Fruit fly (Drosophila melanogaster) whole organism, prepupa: ENCODE data around the gene Slip1.

Experiments used
- Blimp-1 ChIP-seq: fragments of 200-800 bp; sonication (Bioruptor generic); optimal IDR thresholded peaks from 3 replicates; lab custom pipeline; 2017; ENCODE audit warnings: missing biosample characterization, missing genetic modification characterization, mild to moderate bottlenecking, moderate library complexity, missing genetic modification reagents
- CG10631 ChIP-seq: fragments of 200-800 bp; sonication (Bioruptor generic); optimal IDR thresholded peaks from 2 replicates; lab custom pipeline; 2016; ENCODE audit warnings: missing biosample characterization, missing genetic modification characterization
- CG10669 ChIP-seq: fragments of 200-800 bp; sonication (Bioruptor generic); optimal IDR thresholded peaks from 3 replicates; lab custom pipeline; 2018; ENCODE audit warnings: missing biosample characterization, mild to moderate bottlenecking, missing genetic modification characterization, moderate library complexity
- CG11294 ChIP-seq: fragments of 200-800 bp; sonication (Bioruptor generic); IDR thresholded peaks from 2 replicates; pipeline ENCODE4 v1.3.6; 2022; ENCODE audit warnings: missing biosample characterization, missing genetic modification characterization
- CG11762 ChIP-seq: fragments of 200-800 bp; sonication (Bioruptor generic); optimal IDR thresholded peaks from 3 replicates; lab custom pipeline; 2016; ENCODE audit warnings: missing biosample characterization, missing genetic modification characterization; ENCODE audit not compliant: insufficient read depth
- CG11902 ChIP-seq: fragments of 200-800 bp; sonication (Bioruptor generic); optimal IDR thresholded peaks from 3 replicates; lab custom pipeline; 2016; ENCODE audit warnings: missing biosample characterization, missing genetic modification characterization
- CG15336 ChIP-seq: fragments of 200-800 bp; sonication (Bioruptor generic); IDR thresholded peaks from 2 replicates; pipeline ENCODE4 v1.3.6; 2022; ENCODE audit warnings: missing biosample characterization, missing genetic modification characterization
- CG1621 ChIP-seq: fragments of 200-800 bp; sonication (Bioruptor generic); optimal IDR thresholded peaks from 3 replicates; lab custom pipeline; 2018; ENCODE audit warnings: missing biosample characterization, mild to moderate bottlenecking, missing genetic modification characterization
- CG16779 ChIP-seq: fragments of 200-800 bp; sonication (Bioruptor generic); optimal IDR thresholded peaks from 3 replicates; lab custom pipeline; 2017; ENCODE audit warnings: missing biosample characterization, mild to moderate bottlenecking, missing genetic modification characterization
- CG3032 ChIP-seq: fragments of 200-800 bp; optimal IDR thresholded peaks from 2 replicates; lab custom pipeline; 2019; ENCODE audit warnings: missing biosample characterization, mild to moderate bottlenecking, missing genetic modification characterization, moderate library complexity
- CG31627 ChIP-seq: fragments of 200-800 bp; sonication (Bioruptor generic); optimal IDR thresholded peaks from 3 replicates; lab custom pipeline; 2016; ENCODE audit warnings: missing biosample characterization, missing genetic modification characterization
- CG32006 ChIP-seq: fragments of 200-800 bp; sonication (Bioruptor generic); optimal IDR thresholded peaks from 3 replicates; lab custom pipeline; 2017; ENCODE audit warnings: missing biosample characterization, mild to moderate bottlenecking, missing genetic modification characterization
- CG34406 ChIP-seq: fragments of 200-800 bp; sonication (Bioruptor generic); optimal IDR thresholded peaks from 3 replicates; lab custom pipeline; 2016; ENCODE audit warnings: missing biosample characterization, missing genetic modification characterization
- CG3919 ChIP-seq: fragments of 200-800 bp; sonication (Bioruptor generic); optimal IDR thresholded peaks from 3 replicates; lab custom pipeline; 2016; ENCODE audit warnings: missing biosample characterization, missing genetic modification characterization
- CG6163 ChIP-seq: fragments of 200-800 bp; sonication (Bioruptor generic); IDR thresholded peaks from 3 replicates; pipeline ENCODE4 v1.3.6; 2022; ENCODE audit warnings: missing biosample characterization, missing genetic modification characterization
- CG6276 ChIP-seq: fragments of 200-800 bp; sonication (Bioruptor generic); optimal IDR thresholded peaks from 2 replicates; lab custom pipeline; 2017; ENCODE audit warnings: missing biosample characterization, mild to moderate bottlenecking, missing genetic modification characterization
- CG6792 ChIP-seq: fragments of 200-800 bp; sonication (Bioruptor generic); optimal IDR thresholded peaks from 3 replicates; lab custom pipeline; 2016; ENCODE audit warnings: missing biosample characterization, missing genetic modification characterization
- CG6808 ChIP-seq: fragments of 200-800 bp; sonication (Bioruptor generic); optimal IDR thresholded peaks from 3 replicates; lab custom pipeline; 2017; ENCODE audit warnings: missing biosample characterization, missing genetic modification characterization, mild to moderate bottlenecking, moderate library complexity, missing genetic modification reagents
- CG6854 ChIP-seq: fragments of 200-800 bp; sonication (Bioruptor generic); optimal IDR thresholded peaks from 2 replicates; lab custom pipeline; 2017; ENCODE audit warnings: missing biosample characterization, mild to moderate bottlenecking, missing genetic modification characterization
- CG7368 ChIP-seq: fragments of 200-800 bp; sonication (Bioruptor generic); optimal IDR thresholded peaks from 3 replicates; lab custom pipeline; 2016; ENCODE audit warnings: missing biosample characterization, missing genetic modification characterization
- CG8119 ChIP-seq: fragments of 200-800 bp; sonication (Bioruptor generic); IDR thresholded peaks from 3 replicates; pipeline ENCODE4 v1.3.6; 2022; ENCODE audit warnings: missing biosample characterization, missing genetic modification characterization
- CG8319 ChIP-seq: fragments of 200-800 bp; sonication (Bioruptor generic); optimal IDR thresholded peaks from 3 replicates; lab custom pipeline; 2016; ENCODE audit warnings: missing biosample characterization, missing genetic modification characterization
- CG8632 ChIP-seq: fragments of 200-800 bp; sonication (Bioruptor generic); optimal IDR thresholded peaks from 3 replicates; lab custom pipeline; 2016; ENCODE audit warnings: missing biosample characterization, missing genetic modification characterization
- CG9139 ChIP-seq: fragments of 200-800 bp; sonication (Bioruptor generic); optimal IDR thresholded peaks from 3 replicates; lab custom pipeline; 2017; ENCODE audit warnings: missing biosample characterization, mild to moderate bottlenecking, missing genetic modification characterization
- Eip75B ChIP-seq: fragments of 200-800 bp; sonication (Bioruptor generic); optimal IDR thresholded peaks from 3 replicates; lab custom pipeline; 2016; ENCODE audit warnings: missing biosample characterization, missing genetic modification characterization
- Eip78C ChIP-seq: fragments of 200-800 bp; sonication (Bioruptor generic); peaks from one replicate; lab custom pipeline; 2016; ENCODE audit warnings: missing biosample characterization, missing genetic modification characterization
- Eip93F ChIP-seq: fragments of 200-800 bp; sonication (Bioruptor generic); optimal IDR thresholded peaks from 2 replicates; lab custom pipeline; 2016; ENCODE audit warnings: missing biosample characterization, mild to moderate bottlenecking, missing genetic modification characterization
- Ets96B ChIP-seq: fragments of 200-800 bp; optimal IDR thresholded peaks from 2 replicates; lab custom pipeline; 2019; ENCODE audit warnings: missing biosample characterization, mild to moderate bottlenecking, missing genetic modification characterization, moderate library complexity
- Hr38 ChIP-seq: sonication (Bioruptor generic); optimal IDR thresholded peaks from 2 replicates; lab custom pipeline; 2016; ENCODE audit warnings: missing biosample characterization, missing genetic modification characterization
- Hr4 ChIP-seq: fragments of 200-800 bp; sonication (Bioruptor generic); optimal IDR thresholded peaks from 3 replicates; lab custom pipeline; 2016; ENCODE audit warnings: missing biosample characterization, missing genetic modification characterization
- Lpt ChIP-seq: fragments of 200-800 bp; sonication (Bioruptor generic); optimal IDR thresholded peaks from 3 replicates; lab custom pipeline; 2016; ENCODE audit warnings: missing biosample characterization, missing genetic modification characterization
- Met ChIP-seq: fragments of 200-800 bp; sonication (Bioruptor generic); optimal IDR thresholded peaks from 3 replicates; lab custom pipeline; 2016; ENCODE audit warnings: missing biosample characterization, missing genetic modification characterization
- OdsH ChIP-seq: fragments of 200-800 bp; sonication (Bioruptor generic); optimal IDR thresholded peaks from 3 replicates; lab custom pipeline; 2016; ENCODE audit warnings: missing biosample characterization, missing genetic modification characterization
- Smox ChIP-seq: fragments of 200-800 bp; sonication (Bioruptor generic); optimal IDR thresholded peaks from 3 replicates; lab custom pipeline; 2016; ENCODE audit warnings: missing biosample characterization, missing genetic modification characterization
- Sox102F ChIP-seq: fragments of 200-800 bp; sonication (Bioruptor generic); optimal IDR thresholded peaks from 2 replicates; lab custom pipeline; 2016; ENCODE audit warnings: missing biosample characterization, mild to moderate bottlenecking, missing genetic modification characterization
- Sox15 ChIP-seq: fragments of 200-800 bp; sonication (Bioruptor generic); optimal IDR thresholded peaks from 3 replicates; lab custom pipeline; 2016; ENCODE audit warnings: missing biosample characterization, missing genetic modification characterization
- acj6 ChIP-seq: fragments of 200-800 bp; sonication (Bioruptor generic); optimal IDR thresholded peaks from 3 replicates; lab custom pipeline; 2016; ENCODE audit warnings: missing biosample characterization, missing genetic modification characterization
- cyc ChIP-seq: fragments of 200-800 bp; sonication (Bioruptor generic); optimal IDR thresholded peaks from 3 replicates; lab custom pipeline; 2016; ENCODE audit warnings: missing biosample characterization, missing genetic modification characterization
- dac ChIP-seq: fragments of 200-800 bp; sonication (Bioruptor generic); optimal IDR thresholded peaks from 2 replicates; lab custom pipeline; 2017; ENCODE audit warnings: missing biosample characterization, mild to moderate bottlenecking, missing genetic modification characterization
- dsx ChIP-seq: fragments of 200-800 bp; optimal IDR thresholded peaks from 3 replicates; lab custom pipeline; 2019; ENCODE audit warnings: missing biosample characterization, mild to moderate bottlenecking, missing genetic modification characterization, moderate library complexity; ENCODE audit not compliant: poor library complexity, severe bottlenecking
- eg ChIP-seq: fragments of 200-800 bp; sonication (Bioruptor generic); IDR thresholded peaks from 3 replicates; pipeline ENCODE4 v1.3.6; 2022; ENCODE audit warnings: missing biosample characterization, missing genetic modification characterization
- fkh ChIP-seq: fragments of 200-800 bp; sonication (Bioruptor generic); optimal IDR thresholded peaks from 3 replicates; lab custom pipeline; 2017; ENCODE audit warnings: missing biosample characterization, mild to moderate bottlenecking, missing genetic modification characterization, moderate library complexity
- lz ChIP-seq: fragments of 200-800 bp; sonication (Bioruptor generic); optimal IDR thresholded peaks from 3 replicates; lab custom pipeline; 2016; ENCODE audit warnings: missing biosample characterization, missing genetic modification characterization
- net ChIP-seq: fragments of 200-800 bp; sonication (Bioruptor generic); optimal IDR thresholded peaks from 3 replicates; lab custom pipeline; 2016; ENCODE audit warnings: missing biosample characterization, missing genetic modification characterization
- pdm3 ChIP-seq: fragments of 200-800 bp; sonication (Bioruptor generic); optimal IDR thresholded peaks from 3 replicates; lab custom pipeline; 2016; ENCODE audit warnings: missing biosample characterization, missing genetic modification characterization
- salr ChIP-seq, 2 experiments: fragments of 200-800 bp; sonication (Bioruptor generic); optimal IDR thresholded peaks; 3 replicates each; lab custom pipeline; 2016 to 2018; ENCODE audit warnings: missing biosample characterization in 2 of 2, missing genetic modification characterization in 2 of 2, mild to moderate bottlenecking in 1 of 2
- spab ChIP-seq: fragments of 200-800 bp; sonication (Bioruptor generic); optimal IDR thresholded peaks from 2 replicates; lab custom pipeline; 2017; ENCODE audit warnings: missing biosample characterization, mild to moderate bottlenecking, missing genetic modification characterization, missing genetic modification reagents
- ss ChIP-seq, 2 experiments: fragments of 200-800 bp; sonication (Bioruptor generic); optimal IDR thresholded peaks; 2 replicates in 1 of 2; 3 replicates in 1 of 2; lab custom pipeline; 2017 to 2018; ENCODE audit warnings: mild to moderate bottlenecking in 2 of 2, missing biosample characterization in 2 of 2, missing genetic modification characterization in 2 of 2, moderate library complexity in 1 of 2
- svp ChIP-seq: fragments of 200-800 bp; sonication (Bioruptor generic); peaks from one replicate; lab custom pipeline; 2016; ENCODE audit warnings: missing biosample characterization, missing genetic modification characterization
- topi ChIP-seq: fragments of 200-800 bp; sonication (Bioruptor generic); optimal IDR thresholded peaks from 3 replicates; lab custom pipeline; 2016; ENCODE audit warnings: missing biosample characterization, missing genetic modification characterization

Gene Slip1

DNA sequence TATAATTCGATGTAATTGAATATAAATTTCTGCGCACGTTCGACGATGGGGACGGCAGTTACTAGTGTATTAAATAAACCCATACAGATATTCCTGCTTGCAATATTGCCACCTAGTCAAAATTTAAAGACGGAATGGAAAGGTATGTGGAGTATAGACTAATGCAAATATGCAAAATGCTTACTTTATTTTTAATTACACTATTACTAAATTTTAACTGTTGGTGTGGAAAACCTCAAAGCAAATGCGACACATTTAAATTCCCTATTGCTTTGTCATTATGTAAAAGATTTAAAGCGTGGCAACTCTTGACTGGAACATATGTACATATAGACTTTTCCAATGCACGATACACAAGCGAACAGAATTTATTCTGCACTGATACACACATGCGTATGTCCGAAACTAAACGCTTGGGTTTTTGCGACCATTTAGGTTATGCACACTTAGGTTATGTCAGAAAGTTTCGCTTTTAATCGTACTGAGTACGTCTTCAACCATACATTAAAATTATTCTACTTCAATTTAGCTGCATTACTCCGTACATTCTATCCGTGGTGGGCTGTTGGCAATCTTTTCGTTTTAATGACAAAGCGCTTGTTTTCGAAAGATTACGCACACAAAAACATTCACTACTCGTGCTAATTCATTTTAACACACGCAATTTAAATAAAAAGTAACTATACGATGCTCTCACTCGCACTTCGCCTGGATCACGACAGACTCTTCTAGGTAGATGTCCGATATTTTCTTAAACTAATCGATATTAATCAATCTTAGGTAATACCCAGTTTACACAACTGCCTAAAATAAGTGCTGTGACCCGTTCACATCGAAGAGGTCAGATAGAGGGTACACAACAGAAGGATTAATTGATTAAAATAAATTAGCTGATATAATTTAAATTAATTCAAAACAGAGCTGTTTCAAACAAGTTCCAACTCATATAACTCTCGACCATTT, 3.3 kb upstream of the Slip1 start, which contains the start of gene gw:
Gene gw (minus strand): TSS at position 725 of the 963 bp plus-strand sequence.
- TF ChIP-seq CG34406 (GFP tag; lab: Kevin White, UChicago) = peak; percentile 83
- no peak; the same call in 1 of the 2 replicates for TF ChIP-seq CG15336 (GFP tag; lab: Robert Waterston, UW)
- peak; percentile 77 for TF ChIP-seq CG8319 (GFP tag; lab: Kevin White, UChicago)
- TF ChIP-seq CG6808 (GFP tag; lab: Kevin White, UChicago) = peak; percentile 78
- peak; percentile 84 for TF ChIP-seq Eip75B (GFP tag; lab: Kevin White, UChicago)
- peak; percentile 78 for TF ChIP-seq CG6792 (GFP tag; lab: Kevin White, UChicago)
- TF ChIP-seq OdsH = peak; percentile 85
- peak; percentile 84 for TF ChIP-seq lz (GFP tag; lab: Kevin White, UChicago)
- peak; percentile 59 to 79 for TF ChIP-seq ss (GFP tag; optimal IDR thresholded peaks at IDR 0.05; lab: Kevin White, UChicago)
- TF ChIP-seq net (GFP tag; lab: Kevin White, UChicago) = no peak
- peak; percentile 81 for TF ChIP-seq CG11762 (GFP tag; lab: Kevin White, UChicago)
- TF ChIP-seq CG10669 = peak; percentile 4
- peak; percentile 88 for TF ChIP-seq Met (GFP tag; lab: Kevin White, UChicago)
- TF ChIP-seq Sox102F (GFP tag; lab: Kevin White, UChicago) = peak; percentile 82
- TF ChIP-seq CG6276 = no peak
- TF ChIP-seq CG16779 (tag; lab: Kevin White, UChicago) = no peak
- peak in 1 of 2 experiments; percentile 61 for TF ChIP-seq salr (GFP tag; optimal IDR thresholded peaks at IDR 0.05; lab: Kevin White, UChicago)
- no peak for TF ChIP-seq CG6163 (GFP tag; lab: Robert Waterston, UW)
- peak; percentile 89 for TF ChIP-seq pdm3
- peak; percentile 84 for TF ChIP-seq Hr4
- peak; percentile 77 for TF ChIP-seq cyc (GFP tag; lab: Kevin White, UChicago)
- TF ChIP-seq CG10631 = peak; percentile 84
- TF ChIP-seq CG3032 (tag; lab: Kevin White, UChicago) = peak; percentile 78
- no peak for TF ChIP-seq eg (GFP tag; lab: Robert Waterston, UW)
- peak; percentile 83 for TF ChIP-seq Smox (GFP tag; lab: Kevin White, UChicago)
- peak; percentile 74 for TF ChIP-seq Ets96B (tag; lab: Kevin White, UChicago)
- TF ChIP-seq Eip78C = peak; percentile 96
- TF ChIP-seq topi = peak; percentile 87
- peak; percentile 93 for TF ChIP-seq fkh
- no peak for TF ChIP-seq spab (GFP tag; lab: Kevin White, UChicago)
- peak; percentile 70 for TF ChIP-seq CG11902 (GFP tag; lab: Kevin White, UChicago)
- peak; percentile 70 for TF ChIP-seq Eip93F
- peak; percentile 87 for TF ChIP-seq CG31627
- TF ChIP-seq acj6 (GFP tag; lab: Kevin White, UChicago) = peak; percentile 85
- TF ChIP-seq CG8119 (GFP tag; lab: Robert Waterston, UW) = no peak
- peak; percentile 67 for TF ChIP-seq Sox15 (GFP tag; lab: Kevin White, UChicago)
- peak; percentile 78 for TF ChIP-seq CG7368 (GFP tag; lab: Kevin White, UChicago)
- no peak for TF ChIP-seq CG32006 (GFP tag; lab: Kevin White, UChicago)
- TF ChIP-seq Hr38 (GFP tag; lab: Kevin White, UChicago) = no peak
- peak; percentile 5 for TF ChIP-seq Blimp-1
- TF ChIP-seq svp (GFP tag; lab: Kevin White, UChicago) = no peak
- peak; percentile 6 for TF ChIP-seq dac (GFP tag; lab: Kevin White, UChicago)
- TF ChIP-seq CG1621 (tag; lab: Kevin White, UChicago) = peak; percentile 29
- TF ChIP-seq CG3919 = no peak
- peak; percentile 21 for TF ChIP-seq CG9139
- no peak for TF ChIP-seq CG11294
- TF ChIP-seq dsx (GFP tag; lab: Kevin White, UChicago) = peak; percentile 56
- TF ChIP-seq CG6854 (GFP tag; lab: Kevin White, UChicago) = peak; percentile 59
- TF ChIP-seq CG8632 (GFP tag; lab: Kevin White, UChicago) = peak; percentile 84
- TF ChIP-seq Lpt = peak; percentile 66
